Worm (Caenorhabditis elegans): Measurements from ENCODE around the gene F09F9.3.

- TF ChIP-seq skn-1 (tag; optimal IDR thresholded peaks at IDR 0.05), result no peak
- TF ChIP-seq snpc-4 (tag; optimal IDR thresholded peaks at IDR 0.05), result no peak
- no peak for TF ChIP-seq unc-62 (GFP tag; optimal IDR thresholded peaks at IDR 0.05)
- no peak for TF ChIP-seq nhr-237 (tag; optimal IDR thresholded peaks at IDR 0.05)
- no peak for TF ChIP-seq R02D3.7 (tag; optimal IDR thresholded peaks at IDR 0.05)
- TF ChIP-seq blmp-1 (tag; optimal IDR thresholded peaks at IDR 0.05; ENCODE audit: insufficient read depth), result no peak
- no peak for TF ChIP-seq elt-1 (tag; optimal IDR thresholded peaks at IDR 0.05)
- no peak for TF ChIP-seq ceh-16 (tag; optimal IDR thresholded peaks at IDR 0.05)
- no peak for TF ChIP-seq nhr-11 (tag; optimal IDR thresholded peaks at IDR 0.05)
- no peak for TF ChIP-seq ztf-1 (GFP tag; conservative IDR thresholded peaks at IDR 0.05)
- TF ChIP-seq alr-1 (tag; optimal IDR thresholded peaks at IDR 0.05), result no peak
- TF ChIP-seq ztf-11 (tag; optimal IDR thresholded peaks at IDR 0.05), result no peak
- TF ChIP-seq fos-1 (tag; optimal IDR thresholded peaks at IDR 0.05), result no peak
These were observed 7.8 kb upstream of the F09F9.3 start for ce11 chrX:4128684-4129083.
